Worm (Caenorhabditis elegans) whole organism, early embryonic: ENCODE measurements around the gene F58A4.6.

Experiments used
- B0310.2 ChIP-seq: sonication (generic microtip); optimal IDR thresholded peaks from 2 replicates; lab custom pipeline; 2016; ENCODE audit warnings: mild to moderate bottlenecking, missing genetic modification characterization, missing compliant biosample characterization
- aly-1 ChIP-seq: sonication (generic microtip); optimal IDR thresholded peaks from 2 replicates; lab custom pipeline; 2016; ENCODE audit warnings: missing genetic modification characterization, missing compliant biosample characterization
- ama-1 ChIP-seq: fragments of 150-350 bp; optimal IDR thresholded peaks from 2 replicates; lab custom pipeline; 2014
- ceh-13 ChIP-seq: fragments of 200-800 bp; sonication (Bioruptor generic); optimal IDR thresholded peaks from 2 replicates; lab custom pipeline; 2018; ENCODE audit warnings: mild to moderate bottlenecking, missing genetic modification characterization, missing compliant biosample characterization
- flt-1 ChIP-seq: fragments of 200-800 bp; sonication (Bioruptor generic); IDR thresholded peaks from 2 replicates; pipeline ENCODE4 v1.3.6; 2022; ENCODE audit warnings: missing genetic modification characterization, missing compliant biosample characterization
- hnd-1 ChIP-seq: sonication (generic microtip); optimal IDR thresholded peaks from 2 replicates; lab custom pipeline; 2016; ENCODE audit warnings: missing genetic modification characterization, missing compliant biosample characterization
- tbx-37 ChIP-seq: fragments of 200-800 bp; sonication (Bioruptor generic); conservative IDR thresholded peaks from 2 replicates; pipeline ENCODE4 v1.3.6; 2022; ENCODE audit warnings: missing genetic modification reagents, missing genetic modification characterization, missing compliant biosample characterization

DNA sequence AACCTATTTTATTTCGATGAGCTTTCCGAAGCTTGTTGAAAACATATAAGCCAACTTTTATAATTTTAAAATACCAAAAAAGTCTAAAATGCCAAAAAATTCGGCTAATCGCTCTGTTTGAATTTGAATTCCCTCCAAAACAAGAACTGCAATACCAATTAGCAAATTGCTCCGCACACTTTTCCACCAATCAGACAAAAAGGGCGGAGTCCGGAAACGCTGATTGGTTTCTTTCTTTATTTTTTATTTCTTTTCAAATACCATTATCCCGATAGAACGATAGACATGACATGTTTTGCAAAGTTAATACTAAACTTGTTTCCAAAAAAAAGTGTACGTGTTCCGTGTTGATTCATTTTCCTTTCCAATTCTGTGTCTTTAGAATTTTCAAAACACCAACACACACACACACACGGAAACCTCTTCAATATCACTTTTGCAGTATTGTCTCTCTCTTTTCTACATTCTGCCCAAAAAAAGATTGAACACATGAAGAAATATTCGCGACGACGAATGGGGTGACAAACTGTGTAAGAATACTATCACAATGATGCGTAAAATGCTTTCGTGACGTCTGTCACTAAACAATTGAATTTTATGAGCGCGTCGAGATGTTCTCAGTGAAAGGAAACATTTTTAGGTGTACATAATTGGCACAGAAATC is 3.4 kb downstream of the F58A4.6 start:
- TF ChIP-seq aly-1 (no peak), ama-1 (lab: Kevin White, UChicago) (no peak), hnd-1 (tag; lab: Kevin White, UChicago) (no peak), flt-1 (GFP tag; lab: Robert Waterston, UW) (no peak), B0310.2 (tag; lab: Kevin White, UChicago) (no peak), tbx-37 (no peak), ceh-13 (GFP tag; lab: Kevin White, UChicago) (no peak)
